Fruit fly (Drosophila melanogaster): ENCODE measurements around the gene CG7326.

The CG7326 gene

DNA sequence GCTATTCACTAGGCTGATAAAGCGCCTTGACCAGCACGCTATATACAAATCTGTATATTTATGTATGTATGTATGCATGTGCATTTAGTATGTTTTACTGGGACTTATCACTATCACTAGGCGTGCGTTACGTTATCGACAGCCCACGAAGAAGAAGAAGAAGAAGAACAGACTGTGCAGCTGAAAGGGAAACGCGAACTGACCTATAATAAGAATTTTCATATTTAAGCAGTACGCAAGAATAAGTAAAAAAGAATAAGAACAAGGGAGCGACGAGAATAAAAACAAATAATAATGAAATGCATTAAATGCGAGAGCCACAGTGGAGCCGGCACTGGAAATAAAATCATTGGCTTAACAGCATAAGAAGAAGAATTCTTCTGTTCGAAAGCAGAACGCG is 27.3 kb downstream of the CG7326 start:
- TF ChIP-seq CG3919 (GFP tag; optimal IDR thresholded peaks at IDR 0.05) (no peak), OdsH (GFP tag; optimal IDR thresholded peaks at IDR 0.05) (peak; percentile 5), CG11902 (GFP tag; optimal IDR thresholded peaks at IDR 0.05) (no peak), svp (GFP tag) (peak; percentile 44), CG4318 (GFP tag; optimal IDR thresholded peaks at IDR 0.05) (no peak), Sox14 (GFP tag; optimal IDR thresholded peaks at IDR 0.05) (peak; percentile 12), CG3032 (tag; optimal IDR thresholded peaks at IDR 0.05) (peak; percentile 19), eg (GFP tag; IDR thresholded peaks at IDR 0.05) (peak; percentile 43; the same call in 1 of the 3 replicates), CG16779 (tag; optimal IDR thresholded peaks at IDR 0.05) (peak; percentile 30), Gug (GFP tag; IDR thresholded peaks at IDR 0.05) (0 out of 2 replicates have a peak, but pooled peaks have one; percentile 12), CG10631 (GFP tag; optimal IDR thresholded peaks at IDR 0.05) (no peak), Eip78C (GFP tag) (peak; percentile 49), dsx (GFP tag; optimal IDR thresholded peaks at IDR 0.05; ENCODE audit: poor library complexity, severe bottlenecking) (peak; percentile 22), fkh (GFP tag; optimal IDR thresholded peaks at IDR 0.05) (no peak), CG15336 (GFP tag; IDR thresholded peaks at IDR 0.05) (no peak), CG6276 (GFP tag; optimal IDR thresholded peaks at IDR 0.05) (no peak), CG6808 (GFP tag; optimal IDR thresholded peaks at IDR 0.05) (peak; percentile 45), Lpt (GFP tag; optimal IDR thresholded peaks at IDR 0.05) (no peak), spab (GFP tag; optimal IDR thresholded peaks at IDR 0.05) (peak; percentile 12), CG8119 (GFP tag; IDR thresholded peaks at IDR 0.05) (0 out of 3 replicates have a peak, but pooled peaks have one; percentile 14), pdm3 (GFP tag; optimal IDR thresholded peaks at IDR 0.05) (no peak), CG10669 (GFP tag; optimal IDR thresholded peaks at IDR 0.05) (peak; percentile 11), CG1621 (tag; optimal IDR thresholded peaks at IDR 0.05) (peak; percentile 34), ss (GFP tag; optimal IDR thresholded peaks at IDR 0.05) (peak; percentile 56 to 62), CG32006 (GFP tag; optimal IDR thresholded peaks at IDR 0.05) (no peak), Ets96B (tag; optimal IDR thresholded peaks at IDR 0.05) (peak; percentile 30), CG8319 (GFP tag; optimal IDR thresholded peaks at IDR 0.05) (no peak), achi (GFP tag; optimal IDR thresholded peaks at IDR 0.05) (no peak)

DNA sequence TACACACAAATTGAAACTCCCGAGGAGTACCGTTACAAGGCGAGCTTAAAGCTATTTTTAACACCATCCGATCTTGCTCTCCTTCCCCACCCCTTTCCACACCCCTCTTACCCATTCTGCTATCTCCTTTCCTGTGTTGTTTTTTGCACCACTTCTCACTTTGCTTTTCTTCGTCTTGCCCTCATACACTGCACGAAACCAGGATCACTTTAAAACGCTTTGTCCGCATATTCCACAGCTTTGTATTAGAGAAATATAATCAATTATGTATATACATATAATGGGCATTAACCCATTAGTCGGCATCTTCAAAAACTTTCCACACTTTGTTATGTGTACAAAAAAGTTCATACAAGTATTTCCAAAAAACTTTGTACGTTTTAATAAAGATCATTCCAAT is 28.1 kb downstream of the CG7326 start:
- peak; percentile 39 for TF ChIP-seq CG3032 (tag; optimal IDR thresholded peaks at IDR 0.05)
- no peak for TF ChIP-seq CG31627 (GFP tag; optimal IDR thresholded peaks at IDR 0.05)
- no peak for TF ChIP-seq Ets21C (GFP tag; optimal IDR thresholded peaks at IDR 0.05)
- no peak for TF ChIP-seq CG15336 (GFP tag; IDR thresholded peaks at IDR 0.05)
- TF ChIP-seq Smox (GFP tag; optimal IDR thresholded peaks at IDR 0.05), result no peak
- no peak for TF ChIP-seq cyc (GFP tag; optimal IDR thresholded peaks at IDR 0.05)
- TF ChIP-seq CG7368 (GFP tag; optimal IDR thresholded peaks at IDR 0.05), result no peak
- TF ChIP-seq dsx (GFP tag; optimal IDR thresholded peaks at IDR 0.05; ENCODE audit: poor library complexity, severe bottlenecking), result peak; percentile 12
- TF ChIP-seq Hr4 (GFP tag; optimal IDR thresholded peaks at IDR 0.05), result peak; percentile 37
- no peak for TF ChIP-seq Hr39 (GFP tag; optimal IDR thresholded peaks at IDR 0.05)
- TF ChIP-seq Eip75B (GFP tag; optimal IDR thresholded peaks at IDR 0.05), result no peak
- TF ChIP-seq eg (GFP tag; IDR thresholded peaks at IDR 0.05), result peak; percentile 51; the same call in 1 of the 3 replicates
- no peak for TF ChIP-seq CG16779 (tag; optimal IDR thresholded peaks at IDR 0.05)
- peak; percentile 2 for TF ChIP-seq achi (GFP tag; optimal IDR thresholded peaks at IDR 0.05)
- TF ChIP-seq Sox102F (GFP tag; optimal IDR thresholded peaks at IDR 0.05), result no peak
- TF ChIP-seq salr (GFP tag; optimal IDR thresholded peaks at IDR 0.05), result peak in 1 of 2 experiments; percentile 11
- TF ChIP-seq CG6792 (GFP tag; optimal IDR thresholded peaks at IDR 0.05), result no peak
- no peak for TF ChIP-seq ss (GFP tag; optimal IDR thresholded peaks at IDR 0.05)
- peak; percentile 79 for TF ChIP-seq Eip78C (GFP tag)
- TF ChIP-seq CG4318 (GFP tag; optimal IDR thresholded peaks at IDR 0.05), result no peak
- TF ChIP-seq Blimp-1 (GFP tag; optimal IDR thresholded peaks at IDR 0.05), result no peak
- peak; percentile 48 for TF ChIP-seq Ets96B (tag; optimal IDR thresholded peaks at IDR 0.05)
- peak; percentile 35 for TF ChIP-seq fd59A (GFP tag; optimal IDR thresholded peaks at IDR 0.05)
- TF ChIP-seq topi (GFP tag; optimal IDR thresholded peaks at IDR 0.05), result no peak
- TF ChIP-seq CG11762 (GFP tag; optimal IDR thresholded peaks at IDR 0.05; ENCODE audit: insufficient read depth), result no peak
- no peak for TF ChIP-seq CG8319 (GFP tag; optimal IDR thresholded peaks at IDR 0.05)
- peak; percentile 14 for TF ChIP-seq CG10631 (GFP tag; optimal IDR thresholded peaks at IDR 0.05)
- TF ChIP-seq spab (GFP tag; optimal IDR thresholded peaks at IDR 0.05), result peak; percentile 23
- TF ChIP-seq acj6 (GFP tag; optimal IDR thresholded peaks at IDR 0.05), result peak; percentile 17
- no peak for TF ChIP-seq esn (GFP tag; optimal IDR thresholded peaks at IDR 0.05)
- peak; percentile 60 for TF ChIP-seq CG8119 (GFP tag; IDR thresholded peaks at IDR 0.05)
- peak; percentile 6 for TF ChIP-seq Lpt (GFP tag; optimal IDR thresholded peaks at IDR 0.05)
- TF ChIP-seq CG1621 (tag; optimal IDR thresholded peaks at IDR 0.05), result peak; percentile 22
- TF ChIP-seq Sox15 (GFP tag; optimal IDR thresholded peaks at IDR 0.05), result no peak
- peak; percentile 0 for TF ChIP-seq Sox14 (GFP tag; optimal IDR thresholded peaks at IDR 0.05)
- TF ChIP-seq Hr38 (GFP tag; optimal IDR thresholded peaks at IDR 0.05), result no peak
- no peak for TF ChIP-seq fd85E (GFP tag; optimal IDR thresholded peaks at IDR 0.05)
